Worm (Caenorhabditis elegans): Measurements from ENCODE around the gene C49F5.7.

DNA sequence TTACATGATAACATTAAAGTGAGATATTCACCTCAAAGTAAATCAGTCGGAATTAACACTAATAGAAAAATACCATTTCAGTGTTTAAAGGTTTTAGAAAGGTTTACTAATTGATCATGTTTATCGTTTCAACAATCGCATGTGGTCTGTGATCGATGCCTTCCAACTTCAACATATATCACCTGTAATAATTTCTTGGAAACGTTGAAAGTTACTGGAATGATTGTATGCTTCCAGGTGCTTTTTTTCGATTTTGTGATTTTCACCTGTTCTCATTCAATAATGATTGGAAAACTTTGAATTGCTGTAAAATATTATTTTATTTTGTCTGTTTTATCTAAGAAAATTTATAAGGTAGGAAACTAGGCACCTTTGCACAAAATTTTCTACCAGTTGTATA is 27.9 kb downstream of the C49F5.7 start:
- TF ChIP-seq aha-1 (tag): no peak
- TF ChIP-seq aly-2 (tag; optimal IDR thresholded peaks at IDR 0.05): no peak
- TF ChIP-seq lin-38 (GFP tag; IDR thresholded peaks at IDR 0.05): no peak
- TF ChIP-seq ceh-82 (tag; optimal IDR thresholded peaks at IDR 0.05): no peak
- TF ChIP-seq mdl-1 (tag; optimal IDR thresholded peaks at IDR 0.05): no peak
- TF ChIP-seq lsy-2 (tag; optimal IDR thresholded peaks at IDR 0.05): no peak
- no peak for TF ChIP-seq tra-1 (GFP tag; IDR thresholded peaks at IDR 0.05)
- TF ChIP-seq fos-1 (tag; optimal IDR thresholded peaks at IDR 0.05): no peak
- no peak for TF ChIP-seq nhr-25 (tag; optimal IDR thresholded peaks at IDR 0.05; ENCODE audit: borderline replicate concordance, insufficient read depth)
- TF ChIP-seq fkh-10 (GFP tag; optimal IDR thresholded peaks at IDR 0.05): no peak
